Worm (Caenorhabditis elegans) whole organism, L3 larva: Measurements from ENCODE around the gene srxa-8.
A peak's percentile ranks its signal among the peaks of the same experiment; 100 is the strongest.

ENCODE experiments used
- R02D3.7 ChIP-seq: fragments of 150-350 bp; optimal IDR thresholded peaks from 2 replicates; lab custom pipeline; 2014; ENCODE audit warnings: missing biosample characterization, missing genetic modification characterization
- ZK546.5 ChIP-seq: sonication (generic microtip); optimal IDR thresholded peaks from 2 replicates; lab custom pipeline; 2017; ENCODE audit warnings: missing biosample characterization, missing genetic modification characterization
- ama-1 ChIP-seq: fragments of 150-350 bp; optimal IDR thresholded peaks from 2 replicates; lab custom pipeline; 2018
- ceh-28 ChIP-seq: fragments of 150-350 bp; optimal IDR thresholded peaks from 2 replicates; lab custom pipeline; 2014; ENCODE audit warnings: missing biosample characterization, missing genetic modification reagents, missing genetic modification characterization
- ceh-82 ChIP-seq: fragments of 150-350 bp; optimal IDR thresholded peaks from 2 replicates; lab custom pipeline; 2014; ENCODE audit warnings: missing biosample characterization, missing genetic modification characterization
- ceh-9 ChIP-seq: sonication (generic microtip); optimal IDR thresholded peaks from 2 replicates; lab custom pipeline; 2018; ENCODE audit warnings: missing biosample characterization, missing genetic modification characterization
- egl-27 ChIP-seq: sonication (generic microtip); optimal IDR thresholded peaks from 4 replicates; lab custom pipeline; 2017; ENCODE audit warnings: missing biosample characterization, missing genetic modification reagents, missing genetic modification characterization
- elt-1 ChIP-seq: fragments of 150-350 bp; optimal IDR thresholded peaks from 2 replicates; lab custom pipeline; 2014; ENCODE audit warnings: missing biosample characterization, missing genetic modification characterization
- elt-2 ChIP-seq: sonication (generic microtip); optimal IDR thresholded peaks from 2 replicates; lab custom pipeline; 2016; ENCODE audit warnings: missing genetic modification reagents, mild to moderate bottlenecking, missing genetic modification characterization, missing compliant biosample characterization
- elt-3 ChIP-seq, 3 experiments: fragments of 150-350 bp in 1 of 3; sonication (generic microtip) in 2 of 3; optimal IDR thresholded peaks; 2 replicates in 2 of 3; 4 replicates in 1 of 3; lab custom pipeline; 2014 to 2017; ENCODE audit warnings: missing biosample characterization in 3 of 3, missing genetic modification characterization in 3 of 3
- eor-1 ChIP-seq, 2 experiments: fragments of 150-350 bp; optimal IDR thresholded peaks; 2 replicates each; lab custom pipeline; 2014 to 2018; ENCODE audit warnings: missing biosample characterization in 2 of 2, missing genetic modification characterization in 2 of 2
- fkh-10 ChIP-seq: sonication (generic microtip); optimal IDR thresholded peaks from 2 replicates; lab custom pipeline; 2017; ENCODE audit warnings: missing biosample characterization, missing genetic modification reagents, missing genetic modification characterization
- fos-1 ChIP-seq: fragments of 150-350 bp; optimal IDR thresholded peaks from 2 replicates; lab custom pipeline; 2014; ENCODE audit warnings: missing biosample characterization, missing genetic modification characterization
- jun-1 ChIP-seq: fragments of 150-350 bp; optimal IDR thresholded peaks from 2 replicates; lab custom pipeline; 2014; ENCODE audit warnings: missing biosample characterization, missing genetic modification reagents, missing genetic modification characterization
- lin-39 ChIP-seq: fragments of 150-350 bp; optimal IDR thresholded peaks from 2 replicates; lab custom pipeline; 2018; ENCODE audit warnings: missing biosample characterization, missing genetic modification reagents, missing genetic modification characterization
- lsy-12 ChIP-seq: sonication (generic microtip); optimal IDR thresholded peaks from 2 replicates; lab custom pipeline; 2016; ENCODE audit warnings: mild to moderate bottlenecking, missing genetic modification characterization, missing compliant biosample characterization
- nfya-1 ChIP-seq: sonication (generic microtip); optimal IDR thresholded peaks from 2 replicates; lab custom pipeline; 2017; ENCODE audit warnings: missing genetic modification characterization, mild to moderate bottlenecking, missing compliant biosample characterization, antibody characterized with exemption, moderate library complexity; ENCODE audit not compliant: insufficient read depth
- nhr-23 ChIP-seq: fragments of 150-350 bp; optimal IDR thresholded peaks from 2 replicates; lab custom pipeline; 2014; ENCODE audit warnings: missing biosample characterization, missing genetic modification reagents, missing genetic modification characterization
- nhr-25 ChIP-seq: sonication (generic microtip); optimal IDR thresholded peaks from 2 replicates; lab custom pipeline; 2017; ENCODE audit warnings: missing biosample characterization, missing genetic modification characterization
- nhr-28 ChIP-seq: fragments of 150-350 bp; optimal IDR thresholded peaks from 2 replicates; lab custom pipeline; 2014; ENCODE audit warnings: missing biosample characterization, missing genetic modification characterization
- nhr-43 ChIP-seq: sonication (generic microtip); optimal IDR thresholded peaks from 2 replicates; lab custom pipeline; 2016; ENCODE audit warnings: mild to moderate bottlenecking, missing genetic modification characterization, missing compliant biosample characterization; ENCODE audit not compliant: poor library complexity, severe bottlenecking
- nhr-67 ChIP-seq: fragments of 150-350 bp; optimal IDR thresholded peaks from 2 replicates; lab custom pipeline; 2014; ENCODE audit warnings: missing biosample characterization, missing genetic modification characterization
- nhr-77 ChIP-seq: fragments of 150-350 bp; optimal IDR thresholded peaks from 2 replicates; lab custom pipeline; 2014; ENCODE audit warnings: missing biosample characterization, missing genetic modification characterization
- pha-4 ChIP-seq: fragments of 150-350 bp; optimal IDR thresholded peaks from 2 replicates; lab custom pipeline; 2014; ENCODE audit warnings: missing biosample characterization, missing genetic modification reagents, missing genetic modification characterization
- pqm-1 ChIP-seq: fragments of 150-350 bp; optimal IDR thresholded peaks from 2 replicates; lab custom pipeline; 2017; ENCODE audit warnings: missing biosample characterization, missing genetic modification characterization, inconsistent platforms
- sea-2 ChIP-seq: fragments of 150-350 bp; sonication (generic microtip); optimal IDR thresholded peaks from 4 replicates; lab custom pipeline; 2014; ENCODE audit warnings: missing biosample characterization, missing genetic modification reagents, missing genetic modification characterization
- skn-1 ChIP-seq: fragments of 150-350 bp; optimal IDR thresholded peaks from 2 replicates; lab custom pipeline; 2014; ENCODE audit warnings: missing biosample characterization, missing genetic modification characterization
- tbx-2 ChIP-seq: sonication (generic microtip); optimal IDR thresholded peaks from 2 replicates; lab custom pipeline; 2016; ENCODE audit warnings: mild to moderate bottlenecking, missing genetic modification characterization, missing compliant biosample characterization
- unc-39 ChIP-seq: sonication (generic microtip); optimal IDR thresholded peaks from 4 replicates; lab custom pipeline; 2017; ENCODE audit warnings: missing biosample characterization, missing genetic modification characterization
- unc-62 ChIP-seq: fragments of 150-350 bp; sonication (generic microtip); optimal IDR thresholded peaks from 4 replicates; lab custom pipeline; 2014; ENCODE audit warnings: missing biosample characterization, missing genetic modification reagents, missing genetic modification characterization
- ztf-11 ChIP-seq: fragments of 150-350 bp; optimal IDR thresholded peaks from 2 replicates; lab custom pipeline; 2014; ENCODE audit warnings: missing biosample characterization, missing genetic modification characterization
- ztf-4 ChIP-seq: fragments of 150-350 bp; optimal IDR thresholded peaks from 2 replicates; lab custom pipeline; 2014; ENCODE audit warnings: missing biosample characterization, missing genetic modification characterization

Gene srxa-8

DNA sequence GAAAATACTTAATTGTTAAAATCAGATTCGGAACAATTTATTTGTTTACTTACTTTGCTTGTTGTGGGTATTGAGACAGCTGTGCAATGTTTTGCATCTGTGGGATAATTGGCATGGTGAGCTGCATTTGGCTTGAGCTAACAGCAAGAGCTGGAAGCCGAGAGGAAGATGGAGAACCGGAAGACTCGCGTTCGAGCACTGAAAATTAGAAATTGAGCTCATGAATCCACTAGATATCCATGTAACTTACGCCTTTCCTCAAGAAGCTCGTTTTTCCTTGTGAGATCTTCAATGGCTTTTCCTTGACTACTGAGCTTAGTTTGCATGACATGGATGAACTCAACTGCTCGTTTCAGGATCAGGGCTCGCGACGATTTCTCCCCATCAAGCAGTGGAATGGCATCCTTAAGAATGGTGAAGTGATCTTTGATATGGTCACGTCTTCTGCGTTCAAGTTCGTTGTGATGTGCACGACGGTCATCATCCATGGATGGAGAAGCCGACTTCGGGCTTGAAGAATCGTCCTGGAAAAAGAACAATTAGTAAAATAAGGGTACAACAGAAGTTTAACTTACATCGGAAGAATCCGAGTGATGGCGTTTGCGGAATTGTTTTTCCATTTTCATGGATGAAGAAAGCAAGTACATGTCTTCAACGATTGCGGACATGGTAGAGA lies 41.6 kb upstream of the srxa-8 start:
- TF ChIP-seq nhr-43 (peak; percentile 71), elt-1 (tag; lab: Kevin White, UChicago) (no peak), unc-62 (GFP tag; lab: Kevin White, UChicago) (no peak), nhr-25 (tag; lab: Kevin White, UChicago) (no peak), ceh-9 (tag; lab: Kevin White, UChicago) (no peak), lin-39 (peak; percentile 19), ama-1 (lab: Kevin White, UChicago) (peak; percentile 78), nhr-67 (tag; lab: Kevin White, UChicago) (no peak), nhr-28 (tag; lab: Kevin White, UChicago) (no peak), sea-2 (GFP tag; lab: Kevin White, UChicago) (no peak)
- TF ChIP-seq, all 47 proteins: peak for 3

DNA sequence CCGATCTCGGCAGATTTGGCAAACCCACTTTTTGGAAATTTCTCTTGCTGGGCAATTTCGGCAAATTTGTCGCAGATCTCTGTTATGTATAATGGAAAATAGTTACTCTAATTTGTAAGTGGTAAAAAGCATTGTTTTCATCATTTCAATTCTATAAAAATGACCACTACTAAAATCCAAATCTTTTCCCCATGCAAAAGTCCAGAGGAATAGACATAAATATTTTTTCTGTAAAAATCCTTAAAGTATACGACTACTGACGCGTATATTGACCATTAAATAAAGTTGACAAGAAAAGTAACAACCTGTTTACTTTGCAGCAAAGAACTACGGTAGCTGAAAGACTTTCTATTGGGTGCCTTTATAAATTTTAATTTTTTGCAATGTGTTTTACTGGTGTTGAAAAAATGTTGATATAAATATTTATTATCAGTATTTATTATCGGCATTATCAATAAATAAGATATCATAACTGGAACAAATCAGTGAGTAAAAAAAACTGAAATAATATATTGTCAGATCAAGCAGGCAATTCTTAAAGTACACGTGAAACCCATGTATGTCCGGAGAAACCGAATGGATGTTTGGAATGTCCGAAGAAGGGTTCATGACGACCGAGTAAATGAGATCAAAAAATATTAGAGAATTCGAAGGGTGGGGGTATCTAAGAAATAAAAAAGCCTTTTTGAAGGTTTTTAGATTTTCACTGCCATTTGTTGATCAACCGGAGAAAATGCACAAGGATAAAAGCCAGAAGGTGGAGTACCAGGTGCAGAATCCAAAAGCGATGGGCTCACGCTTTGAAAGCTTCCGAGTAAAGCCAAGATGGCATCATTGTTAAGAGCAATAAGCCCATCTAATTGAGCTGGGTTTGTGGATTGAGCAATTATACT lies 40.8 kb upstream of the srxa-8 start:
- TF ChIP-seq ama-1 (lab: Kevin White, UChicago) (peak; percentile 98), nfya-1 (tag; lab: Kevin White, UChicago) (peak; percentile 10), nhr-23 (tag; lab: Kevin White, UChicago) (peak; percentile 31), nhr-28 (tag; lab: Kevin White, UChicago) (peak; percentile 54), ceh-82 (peak; percentile 27), ztf-4 (tag; lab: Kevin White, UChicago) (peak; percentile 82), fos-1 (tag; lab: Kevin White, UChicago) (no peak), nhr-67 (tag; lab: Kevin White, UChicago) (peak; percentile 46), nhr-43 (peak; percentile 92), pha-4 (peak; percentile 34), unc-39 (tag; lab: Kevin White, UChicago) (no peak), egl-27 (tag; lab: Kevin White, UChicago) (no peak), ZK546.5 (no peak), elt-2 (tag; lab: Kevin White, UChicago) (peak; percentile 32), pqm-1 (peak; percentile 79), lsy-12 (tag; lab: Kevin White, UChicago) (peak; percentile 63), elt-3 (tag; optimal IDR thresholded peaks at IDR 0.05; lab: Kevin White, UChicago) (peak in 1 of 3 experiments; percentile 67), R02D3.7 (peak; percentile 24), tbx-2 (tag; lab: Kevin White, UChicago) (peak; percentile 83), sea-2 (GFP tag; lab: Kevin White, UChicago) (no peak), eor-1 (tag; optimal IDR thresholded peaks at IDR 0.05; lab: Kevin White, UChicago) (peak in 1 of 2 experiments; percentile 36), nhr-77 (tag; lab: Kevin White, UChicago) (no peak)

DNA sequence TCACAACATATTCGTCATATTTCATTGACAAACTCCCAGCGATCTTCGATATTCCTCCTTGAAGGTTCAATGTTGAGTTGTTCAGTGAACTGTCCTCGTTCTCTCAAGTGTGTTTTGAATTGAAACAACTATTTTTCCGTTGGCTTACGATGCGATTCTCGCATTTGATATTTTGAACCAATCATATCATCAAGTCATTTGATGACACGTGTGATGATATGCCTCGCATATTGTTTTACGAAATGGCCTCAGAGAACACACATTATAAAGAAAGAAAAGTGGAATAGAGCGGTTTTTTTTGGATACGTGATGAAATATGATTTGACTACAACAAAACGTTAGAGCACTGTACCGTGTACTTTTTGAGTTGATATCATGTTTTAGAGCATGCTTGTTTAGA lies 39.8 kb upstream of the srxa-8 start:
- TF ChIP-seq pha-4 (peak; percentile 17), nhr-43 (peak; percentile 96), tbx-2 (tag; lab: Kevin White, UChicago) (no peak), lsy-12 (tag; lab: Kevin White, UChicago) (peak; percentile 23), elt-2 (tag; lab: Kevin White, UChicago) (peak; percentile 64), nhr-67 (tag; lab: Kevin White, UChicago) (no peak), elt-3 (tag; optimal IDR thresholded peaks at IDR 0.05; lab: Kevin White, UChicago) (peak in 1 of 3 experiments; percentile 9), pqm-1 (peak; percentile 63), skn-1 (tag; lab: Kevin White, UChicago) (peak; percentile 49), nhr-23 (tag; lab: Kevin White, UChicago) (peak; percentile 85), ztf-4 (tag; lab: Kevin White, UChicago) (peak; percentile 45), fkh-10 (GFP tag; lab: Kevin White, UChicago) (no peak), unc-39 (tag; lab: Kevin White, UChicago) (no peak), lin-39 (no peak), jun-1 (peak; percentile 19), ceh-28 (tag; lab: Kevin White, UChicago) (no peak), nhr-25 (tag; lab: Kevin White, UChicago) (peak; percentile 30), nfya-1 (tag; lab: Kevin White, UChicago) (peak; percentile 58), ztf-11 (no peak)
